Worm (Caenorhabditis elegans): Measurements from ENCODE around the gene F14F7.7.

DNA sequence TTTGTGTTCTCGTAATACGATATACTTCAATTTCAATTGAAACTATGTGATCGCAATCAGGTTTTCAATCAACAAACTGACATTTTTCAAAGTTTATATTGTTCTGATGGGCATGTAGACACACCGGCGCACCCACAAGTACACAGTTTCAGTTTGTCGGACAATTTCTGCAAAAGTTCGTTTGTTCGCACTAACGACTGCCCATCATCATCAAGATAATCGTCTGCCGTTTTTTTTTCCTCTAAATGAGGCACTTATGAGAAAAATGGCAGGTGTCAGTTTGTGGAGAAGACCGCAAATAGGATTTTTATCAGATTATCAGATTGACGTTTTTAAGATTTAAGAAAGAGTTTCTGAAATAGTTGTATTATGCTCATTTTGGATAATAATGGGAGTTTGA, 36.1 kb downstream of the F14F7.7 start:
- TF ChIP-seq ceh-16 (tag; optimal IDR thresholded peaks at IDR 0.05): no peak
- TF ChIP-seq nhr-77 (tag; optimal IDR thresholded peaks at IDR 0.05): no peak
- no peak for TF ChIP-seq fkh-2 (tag; optimal IDR thresholded peaks at IDR 0.05)
- TF ChIP-seq egl-27 (tag; optimal IDR thresholded peaks at IDR 0.05): no peak
- no peak for TF ChIP-seq tbx-2 (tag; optimal IDR thresholded peaks at IDR 0.05)
- TF ChIP-seq nfya-1 (tag; optimal IDR thresholded peaks at IDR 0.05; ENCODE audit: insufficient read depth): no peak
- no peak for TF ChIP-seq nhr-25 (tag; optimal IDR thresholded peaks at IDR 0.05)

Data from whole organism, L3 larva.